Fruit fly (Drosophila melanogaster) whole organism, prepupa: ENCODE data around the gene Rab26.

Experiments used
- CG10669 ChIP-seq: fragments of 200-800 bp; sonication (Bioruptor generic); optimal IDR thresholded peaks from 3 replicates; lab custom pipeline; 2018; ENCODE audit warnings: missing biosample characterization, mild to moderate bottlenecking, missing genetic modification characterization, moderate library complexity
- CG11294 ChIP-seq: fragments of 200-800 bp; sonication (Bioruptor generic); IDR thresholded peaks from 2 replicates; pipeline ENCODE4 v1.3.6; 2022; ENCODE audit warnings: missing biosample characterization, missing genetic modification characterization
- CG1621 ChIP-seq: fragments of 200-800 bp; sonication (Bioruptor generic); optimal IDR thresholded peaks from 3 replicates; lab custom pipeline; 2018; ENCODE audit warnings: missing biosample characterization, mild to moderate bottlenecking, missing genetic modification characterization
- CG3032 ChIP-seq: fragments of 200-800 bp; optimal IDR thresholded peaks from 2 replicates; lab custom pipeline; 2019; ENCODE audit warnings: missing biosample characterization, mild to moderate bottlenecking, missing genetic modification characterization, moderate library complexity
- CG32006 ChIP-seq: fragments of 200-800 bp; sonication (Bioruptor generic); optimal IDR thresholded peaks from 3 replicates; lab custom pipeline; 2017; ENCODE audit warnings: missing biosample characterization, mild to moderate bottlenecking, missing genetic modification characterization
- CG3919 ChIP-seq: fragments of 200-800 bp; sonication (Bioruptor generic); optimal IDR thresholded peaks from 3 replicates; lab custom pipeline; 2016; ENCODE audit warnings: missing biosample characterization, missing genetic modification characterization
- CG4318 ChIP-seq: fragments of 200-800 bp; sonication (Bioruptor generic); optimal IDR thresholded peaks from 3 replicates; lab custom pipeline; 2017; ENCODE audit warnings: missing biosample characterization, mild to moderate bottlenecking, missing genetic modification characterization
- CG6276 ChIP-seq: fragments of 200-800 bp; sonication (Bioruptor generic); optimal IDR thresholded peaks from 2 replicates; lab custom pipeline; 2017; ENCODE audit warnings: missing biosample characterization, mild to moderate bottlenecking, missing genetic modification characterization
- CG6854 ChIP-seq: fragments of 200-800 bp; sonication (Bioruptor generic); optimal IDR thresholded peaks from 2 replicates; lab custom pipeline; 2017; ENCODE audit warnings: missing biosample characterization, mild to moderate bottlenecking, missing genetic modification characterization
- CG8119 ChIP-seq: fragments of 200-800 bp; sonication (Bioruptor generic); IDR thresholded peaks from 3 replicates; pipeline ENCODE4 v1.3.6; 2022; ENCODE audit warnings: missing biosample characterization, missing genetic modification characterization
- CG8319 ChIP-seq: fragments of 200-800 bp; sonication (Bioruptor generic); optimal IDR thresholded peaks from 3 replicates; lab custom pipeline; 2016; ENCODE audit warnings: missing biosample characterization, missing genetic modification characterization
- CG8632 ChIP-seq: fragments of 200-800 bp; sonication (Bioruptor generic); optimal IDR thresholded peaks from 3 replicates; lab custom pipeline; 2016; ENCODE audit warnings: missing biosample characterization, missing genetic modification characterization
- Eip75B ChIP-seq: fragments of 200-800 bp; sonication (Bioruptor generic); optimal IDR thresholded peaks from 3 replicates; lab custom pipeline; 2016; ENCODE audit warnings: missing biosample characterization, missing genetic modification characterization
- Eip78C ChIP-seq: fragments of 200-800 bp; sonication (Bioruptor generic); peaks from one replicate; lab custom pipeline; 2016; ENCODE audit warnings: missing biosample characterization, missing genetic modification characterization
- Ets21C ChIP-seq: fragments of 200-800 bp; sonication (Bioruptor generic); optimal IDR thresholded peaks from 3 replicates; lab custom pipeline; 2016; ENCODE audit warnings: missing biosample characterization, missing genetic modification characterization
- Ets96B ChIP-seq: fragments of 200-800 bp; optimal IDR thresholded peaks from 2 replicates; lab custom pipeline; 2019; ENCODE audit warnings: missing biosample characterization, mild to moderate bottlenecking, missing genetic modification characterization, moderate library complexity
- Gug ChIP-seq: fragments of 200-800 bp; sonication (Bioruptor generic); IDR thresholded peaks from 2 replicates; pipeline ENCODE4 v1.3.6; 2022; ENCODE audit warnings: missing biosample characterization, missing genetic modification characterization
- Hr38 ChIP-seq: sonication (Bioruptor generic); optimal IDR thresholded peaks from 2 replicates; lab custom pipeline; 2016; ENCODE audit warnings: missing biosample characterization, missing genetic modification characterization
- Hr4 ChIP-seq: fragments of 200-800 bp; sonication (Bioruptor generic); optimal IDR thresholded peaks from 3 replicates; lab custom pipeline; 2016; ENCODE audit warnings: missing biosample characterization, missing genetic modification characterization
- Lpt ChIP-seq: fragments of 200-800 bp; sonication (Bioruptor generic); optimal IDR thresholded peaks from 3 replicates; lab custom pipeline; 2016; ENCODE audit warnings: missing biosample characterization, missing genetic modification characterization
- Met ChIP-seq: fragments of 200-800 bp; sonication (Bioruptor generic); optimal IDR thresholded peaks from 3 replicates; lab custom pipeline; 2016; ENCODE audit warnings: missing biosample characterization, missing genetic modification characterization
- OdsH ChIP-seq: fragments of 200-800 bp; sonication (Bioruptor generic); optimal IDR thresholded peaks from 3 replicates; lab custom pipeline; 2016; ENCODE audit warnings: missing biosample characterization, missing genetic modification characterization
- Sox102F ChIP-seq: fragments of 200-800 bp; sonication (Bioruptor generic); optimal IDR thresholded peaks from 2 replicates; lab custom pipeline; 2016; ENCODE audit warnings: missing biosample characterization, mild to moderate bottlenecking, missing genetic modification characterization
- Sox15 ChIP-seq: fragments of 200-800 bp; sonication (Bioruptor generic); optimal IDR thresholded peaks from 3 replicates; lab custom pipeline; 2016; ENCODE audit warnings: missing biosample characterization, missing genetic modification characterization
- achi ChIP-seq: fragments of 200-800 bp; sonication (Bioruptor generic); optimal IDR thresholded peaks from 3 replicates; lab custom pipeline; 2016; ENCODE audit warnings: missing biosample characterization, missing genetic modification characterization
- acj6 ChIP-seq: fragments of 200-800 bp; sonication (Bioruptor generic); optimal IDR thresholded peaks from 3 replicates; lab custom pipeline; 2016; ENCODE audit warnings: missing biosample characterization, missing genetic modification characterization
- cyc ChIP-seq: fragments of 200-800 bp; sonication (Bioruptor generic); optimal IDR thresholded peaks from 3 replicates; lab custom pipeline; 2016; ENCODE audit warnings: missing biosample characterization, missing genetic modification characterization
- dac ChIP-seq: fragments of 200-800 bp; sonication (Bioruptor generic); optimal IDR thresholded peaks from 2 replicates; lab custom pipeline; 2017; ENCODE audit warnings: missing biosample characterization, mild to moderate bottlenecking, missing genetic modification characterization
- eg ChIP-seq: fragments of 200-800 bp; sonication (Bioruptor generic); IDR thresholded peaks from 3 replicates; pipeline ENCODE4 v1.3.6; 2022; ENCODE audit warnings: missing biosample characterization, missing genetic modification characterization
- fd85E ChIP-seq: fragments of 200-800 bp; sonication (Bioruptor generic); optimal IDR thresholded peaks from 3 replicates; lab custom pipeline; 2016; ENCODE audit warnings: missing biosample characterization, missing genetic modification characterization
- lz ChIP-seq: fragments of 200-800 bp; sonication (Bioruptor generic); optimal IDR thresholded peaks from 3 replicates; lab custom pipeline; 2016; ENCODE audit warnings: missing biosample characterization, missing genetic modification characterization
- net ChIP-seq: fragments of 200-800 bp; sonication (Bioruptor generic); optimal IDR thresholded peaks from 3 replicates; lab custom pipeline; 2016; ENCODE audit warnings: missing biosample characterization, missing genetic modification characterization
- pdm3 ChIP-seq: fragments of 200-800 bp; sonication (Bioruptor generic); optimal IDR thresholded peaks from 3 replicates; lab custom pipeline; 2016; ENCODE audit warnings: missing biosample characterization, missing genetic modification characterization
- salr ChIP-seq, 2 experiments: fragments of 200-800 bp; sonication (Bioruptor generic); optimal IDR thresholded peaks; 3 replicates each; lab custom pipeline; 2016 to 2018; ENCODE audit warnings: missing biosample characterization in 2 of 2, missing genetic modification characterization in 2 of 2, mild to moderate bottlenecking in 1 of 2
- spab ChIP-seq: fragments of 200-800 bp; sonication (Bioruptor generic); optimal IDR thresholded peaks from 2 replicates; lab custom pipeline; 2017; ENCODE audit warnings: missing biosample characterization, mild to moderate bottlenecking, missing genetic modification characterization, missing genetic modification reagents
- svp ChIP-seq: fragments of 200-800 bp; sonication (Bioruptor generic); peaks from one replicate; lab custom pipeline; 2016; ENCODE audit warnings: missing biosample characterization, missing genetic modification characterization

Gene Rab26

DNA sequence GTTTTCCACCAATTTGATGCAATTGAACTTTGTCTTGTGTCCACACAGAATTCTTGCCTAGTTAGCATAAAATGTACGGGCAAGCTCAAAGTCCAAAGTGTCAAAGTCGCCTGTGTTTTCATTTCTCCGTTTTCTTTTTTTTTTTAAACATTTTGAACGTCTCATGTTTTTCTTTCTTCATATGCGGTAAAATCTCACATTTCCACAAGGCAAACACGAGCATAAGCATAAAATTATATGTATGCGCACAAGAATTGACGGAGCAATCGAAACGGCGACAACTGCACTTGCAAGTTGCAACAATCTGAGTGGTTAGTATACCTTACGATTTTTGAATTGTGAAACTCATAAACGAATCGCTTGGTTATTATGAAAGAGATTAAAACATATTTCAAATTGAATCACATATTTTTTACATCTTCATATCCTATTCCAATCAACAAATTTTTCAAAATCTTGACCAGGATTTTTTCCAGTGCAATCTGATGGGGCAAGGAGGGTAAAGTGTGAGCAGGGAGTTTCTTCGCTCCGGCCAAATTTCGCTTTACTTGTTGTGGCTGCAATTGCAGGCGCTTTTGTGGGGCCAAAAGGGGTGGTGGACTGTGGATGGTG, 45.5 kb downstream of the Rab26 start:
- TF ChIP-seq CG10669 (GFP tag; lab: Kevin White, UChicago) (peak; percentile 6), Sox102F (no peak), eg (peak; percentile 85), Eip78C (GFP tag; lab: Kevin White, UChicago) (peak; percentile 54), achi (GFP tag; lab: Kevin White, UChicago) (peak; percentile 11), Eip75B (GFP tag; lab: Kevin White, UChicago) (peak; percentile 1), Hr38 (GFP tag; lab: Kevin White, UChicago) (no peak), Hr4 (GFP tag; lab: Kevin White, UChicago) (peak; percentile 70), CG6276 (GFP tag; lab: Kevin White, UChicago) (peak; percentile 35), CG3032 (no peak), CG11294 (peak; percentile 71; the same call in 1 of the 2 replicates), spab (GFP tag; lab: Kevin White, UChicago) (peak; percentile 44), OdsH (GFP tag; lab: Kevin White, UChicago) (peak; percentile 11), Gug (GFP tag; lab: Robert Waterston, UW) (peak; percentile 85), net (peak; percentile 12), Ets96B (tag; lab: Kevin White, UChicago) (no peak), Met (no peak), pdm3 (GFP tag; lab: Kevin White, UChicago) (peak; percentile 29), acj6 (peak; percentile 11), CG32006 (peak; percentile 56), Lpt (GFP tag; lab: Kevin White, UChicago) (peak; percentile 82)

dm6 chr3L:21371230-21371629, 52.7 kb downstream of the Rab26 start:
- TF ChIP-seq CG4318 (GFP tag; lab: Kevin White, UChicago) (no peak), Sox15 (GFP tag; lab: Kevin White, UChicago) (no peak), svp (GFP tag; lab: Kevin White, UChicago) (peak; percentile 2)

- no peak for TF ChIP-seq CG3919 (GFP tag; lab: Kevin White, UChicago)
- TF ChIP-seq net: no peak
- TF ChIP-seq CG8632 (GFP tag; lab: Kevin White, UChicago): no peak
- no peak for TF ChIP-seq fd85E (GFP tag; lab: Kevin White, UChicago)
- no peak for TF ChIP-seq CG8319 (GFP tag; lab: Kevin White, UChicago)
- no peak for TF ChIP-seq dac
- no peak for TF ChIP-seq CG32006
- TF ChIP-seq salr (GFP tag; optimal IDR thresholded peaks at IDR 0.05; lab: Kevin White, UChicago): no peak
- no peak for TF ChIP-seq CG1621
- TF ChIP-seq Hr4 (GFP tag; lab: Kevin White, UChicago): no peak
- TF ChIP-seq lz (GFP tag; lab: Kevin White, UChicago): no peak
- no peak for TF ChIP-seq Met
- no peak for TF ChIP-seq pdm3 (GFP tag; lab: Kevin White, UChicago)
- TF ChIP-seq Ets21C: no peak
- TF ChIP-seq spab (GFP tag; lab: Kevin White, UChicago): no peak
- no peak for TF ChIP-seq OdsH (GFP tag; lab: Kevin White, UChicago)
- TF ChIP-seq cyc (GFP tag; lab: Kevin White, UChicago): no peak
- no peak for TF ChIP-seq CG6854
Measured at dm6 chr3L:21380126-21380525, 61.6 kb downstream of the Rab26 start.

DNA sequence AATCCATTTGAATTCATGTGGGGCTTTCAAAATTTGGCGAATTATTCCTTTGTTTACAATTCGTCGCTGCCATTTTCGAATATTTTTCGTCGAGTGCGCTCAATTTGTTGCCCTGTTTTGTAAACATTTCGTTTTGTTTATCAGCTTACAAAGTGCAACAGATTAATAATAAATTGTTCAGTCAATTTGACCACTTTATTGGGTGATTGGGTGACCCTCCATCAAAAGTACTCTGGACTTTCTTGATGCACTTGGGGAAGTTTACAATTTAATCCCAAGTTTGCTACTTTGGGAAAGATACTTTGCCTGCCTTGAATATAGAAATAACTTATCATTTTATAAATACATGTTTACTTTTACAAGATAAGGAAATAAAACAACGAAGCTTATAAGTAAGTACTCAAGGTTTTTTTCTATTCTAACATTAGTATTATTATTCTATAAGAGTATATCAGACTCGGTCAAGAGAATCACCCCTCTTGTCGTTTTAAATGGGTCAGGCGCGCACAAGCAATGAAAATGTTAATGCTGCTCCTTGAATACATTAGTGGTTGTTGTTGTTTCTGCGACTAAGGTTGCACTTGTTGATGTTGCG, 62.1 kb downstream of the Rab26 start:
- TF ChIP-seq Eip78C (GFP tag; lab: Kevin White, UChicago) (peak; percentile 65), svp (GFP tag; lab: Kevin White, UChicago) (peak; percentile 97), CG8119 (no peak), Sox15 (GFP tag; lab: Kevin White, UChicago) (no peak)
